Worm (Caenorhabditis elegans) whole organism, L1 larva: Measurements from ENCODE around the gene Y42G9A.2.
A peak's percentile ranks its signal among the peaks of the same experiment; 100 is the strongest.

Experiments
- C04F5.9 ChIP-seq: sonication (generic microtip); optimal IDR thresholded peaks from 2 replicates; lab custom pipeline; 2016; ENCODE audit warnings: missing genetic modification characterization, missing compliant biosample characterization
- C34B4.2 ChIP-seq: sonication (generic microtip); optimal IDR thresholded peaks from 2 replicates; lab custom pipeline; 2017; ENCODE audit warnings: mild to moderate bottlenecking, missing genetic modification characterization, missing compliant biosample characterization
- F16B12.6 ChIP-seq: fragments of 150-350 bp; optimal IDR thresholded peaks from 2 replicates; lab custom pipeline; 2014; ENCODE audit warnings: missing biosample characterization, missing genetic modification characterization
- Y116A8C.19 ChIP-seq: sonication (generic microtip); optimal IDR thresholded peaks from 2 replicates; lab custom pipeline; 2016; ENCODE audit warnings: missing compliant biosample characterization, missing genetic modification characterization, borderline replicate concordance
- ama-1 ChIP-seq: fragments of 150-350 bp; optimal IDR thresholded peaks from 2 replicates; lab custom pipeline; 2014
- ceh-8 ChIP-seq: fragments of 200-800 bp; sonication (Bioruptor generic); optimal IDR thresholded peaks from 2 replicates; lab custom pipeline; 2018; ENCODE audit warnings: mild to moderate bottlenecking, missing genetic modification characterization, moderate library complexity, missing compliant biosample characterization
- ceh-88 ChIP-seq: fragments of 200-800 bp; sonication (Bioruptor generic); IDR thresholded peaks from 2 replicates; pipeline ENCODE4 v1.3.6; 2022; ENCODE audit warnings: missing genetic modification characterization, missing compliant biosample characterization
- ceh-90 ChIP-seq: sonication (generic microtip); optimal IDR thresholded peaks from 2 replicates; lab custom pipeline; 2016; ENCODE audit warnings: missing genetic modification characterization, missing compliant biosample characterization
- dpl-1 ChIP-seq, 3 experiments: fragments of 150-350 bp in 2 of 3; sonication (generic microtip) in 1 of 3; optimal IDR thresholded peaks; 2 replicates each; lab custom pipeline; 2014 to 2017; ENCODE audit warnings: missing biosample characterization in 3 of 3, missing genetic modification characterization in 3 of 3, missing genetic modification reagents in 3 of 3
- dsc-1 ChIP-seq: sonication (generic microtip); optimal IDR thresholded peaks from 2 replicates; lab custom pipeline; 2016; ENCODE audit warnings: mild to moderate bottlenecking, missing genetic modification characterization, missing compliant biosample characterization
- efl-1 ChIP-seq, 4 experiments: fragments of 150-350 bp; optimal IDR thresholded peaks in 3 of 4; peaks in 1 of 4; 1 replicate in 1 of 4; 2 replicates in 3 of 4; lab custom pipeline; 2014; ENCODE audit warnings: missing biosample characterization in 2 of 4, missing genetic modification characterization in 2 of 4, missing genetic modification reagents in 2 of 4
- efl-3 ChIP-seq: fragments of 200-800 bp; sonication (Bioruptor generic); optimal IDR thresholded peaks from 2 replicates; lab custom pipeline; 2018; ENCODE audit warnings: mild to moderate bottlenecking, missing genetic modification characterization, missing compliant biosample characterization
- egl-13 ChIP-seq: sonication (generic microtip); optimal IDR thresholded peaks from 2 replicates; lab custom pipeline; 2016; ENCODE audit warnings: missing genotype, missing genetic modification reagents, missing genetic modification characterization, missing compliant biosample characterization
- egl-27 ChIP-seq, 2 experiments: fragments of 150-350 bp in 1 of 2; sonication (generic microtip); optimal IDR thresholded peaks; 3 replicates each; lab custom pipeline; 2017 to 2018; ENCODE audit warnings: missing biosample characterization in 2 of 2, missing genetic modification characterization in 2 of 2, missing genetic modification reagents in 2 of 2
- elt-3 ChIP-seq, 6 experiments: fragments of 150-350 bp in 1 of 6; sonication (generic microtip); optimal IDR thresholded peaks; 2 replicates each; lab custom pipeline; 2017 to 2018; ENCODE audit warnings: missing biosample characterization in 6 of 6, missing genetic modification characterization in 6 of 6, inconsistent platforms in 1 of 6
- ets-5 ChIP-seq: fragments of 200-800 bp; sonication (Bioruptor generic); IDR thresholded peaks from 2 replicates; pipeline ENCODE4 v1.3.6; 2022; ENCODE audit warnings: missing genetic modification characterization, missing compliant biosample characterization
- fos-1 ChIP-seq: fragments of 150-350 bp; optimal IDR thresholded peaks from 2 replicates; lab custom pipeline; 2014; ENCODE audit warnings: missing biosample characterization, missing genetic modification characterization
- hlh-17 ChIP-seq: fragments of 200-800 bp; sonication (Bioruptor generic); optimal IDR thresholded peaks from 2 replicates; lab custom pipeline; 2018; ENCODE audit warnings: missing genetic modification characterization, mild to moderate bottlenecking, missing compliant biosample characterization, moderate library complexity, borderline replicate concordance
- hlh-4 ChIP-seq: sonication (generic microtip); optimal IDR thresholded peaks from 2 replicates; lab custom pipeline; 2016; ENCODE audit warnings: mild to moderate bottlenecking, missing genetic modification characterization, missing compliant biosample characterization
- hpl-2 ChIP-seq: fragments of 150-350 bp; optimal IDR thresholded peaks from 2 replicates; lab custom pipeline; 2014; ENCODE audit warnings: missing biosample characterization, missing genetic modification reagents, missing genetic modification characterization
- isw-1 ChIP-seq: fragments of 200-800 bp; sonication (Bioruptor generic); IDR thresholded peaks from 2 replicates; pipeline ENCODE4 v1.3.6; 2022; ENCODE audit warnings: missing genetic modification characterization, missing compliant biosample characterization
- jun-1 ChIP-seq: fragments of 150-350 bp; optimal IDR thresholded peaks from 2 replicates; lab custom pipeline; 2014; ENCODE audit warnings: missing biosample characterization, missing genetic modification reagents, missing genetic modification characterization
- lin-14 ChIP-seq: fragments of 200-800 bp; sonication (Bioruptor generic); optimal IDR thresholded peaks from 2 replicates; lab custom pipeline; 2018; ENCODE audit warnings: mild to moderate bottlenecking, missing genetic modification characterization, moderate library complexity, missing compliant biosample characterization
- lin-35 ChIP-seq, 2 experiments: fragments of 150-350 bp; optimal IDR thresholded peaks; 2 replicates each; lab custom pipeline; 2014; ENCODE audit warnings: missing biosample characterization in 2 of 2, missing genetic modification characterization in 2 of 2, missing genetic modification reagents in 2 of 2
- lin-39 ChIP-seq: fragments of 150-350 bp; optimal IDR thresholded peaks from 2 replicates; lab custom pipeline; 2014; ENCODE audit warnings: missing biosample characterization, missing genetic modification reagents, missing genetic modification characterization
- lsy-2 ChIP-seq, 2 experiments: fragments of 150-350 bp; optimal IDR thresholded peaks; 2 replicates each; lab custom pipeline; 2014; ENCODE audit warnings: missing biosample characterization in 2 of 2, missing genetic modification characterization in 2 of 2
- mab-9 ChIP-seq: fragments of 200-800 bp; sonication (Bioruptor generic); IDR thresholded peaks from 2 replicates; pipeline ENCODE4 v1.3.6; 2022; ENCODE audit warnings: missing genetic modification reagents, missing genetic modification characterization, missing compliant biosample characterization
- mdl-1 ChIP-seq, 2 experiments: fragments of 150-350 bp; optimal IDR thresholded peaks; 2 replicates each; lab custom pipeline; 2014 to 2017; ENCODE audit warnings: missing biosample characterization in 2 of 2, missing genetic modification characterization in 2 of 2, inconsistent platforms in 1 of 2
- mep-1 ChIP-seq: fragments of 150-350 bp; optimal IDR thresholded peaks from 2 replicates; lab custom pipeline; 2014; ENCODE audit warnings: missing biosample characterization, missing genetic modification characterization
- nhr-11 ChIP-seq: fragments of 150-350 bp; optimal IDR thresholded peaks from 2 replicates; lab custom pipeline; 2014; ENCODE audit warnings: missing biosample characterization, missing genetic modification characterization
- nhr-19 ChIP-seq: fragments of 200-800 bp; sonication (Bioruptor generic); conservative IDR thresholded peaks from 2 replicates; pipeline ENCODE4 v1.3.6; 2022; ENCODE audit warnings: missing genetic modification characterization, missing compliant biosample characterization
- nhr-237 ChIP-seq: fragments of 150-350 bp; optimal IDR thresholded peaks from 2 replicates; lab custom pipeline; 2014; ENCODE audit warnings: missing biosample characterization, missing genetic modification characterization
- nhr-28 ChIP-seq: fragments of 150-350 bp; optimal IDR thresholded peaks from 2 replicates; lab custom pipeline; 2014; ENCODE audit warnings: missing biosample characterization, missing genetic modification characterization
- nhr-47 ChIP-seq: sonication (generic microtip); optimal IDR thresholded peaks from 2 replicates; lab custom pipeline; 2016; ENCODE audit warnings: mild to moderate bottlenecking, missing genetic modification characterization, moderate library complexity, missing compliant biosample characterization
- nhr-76 ChIP-seq: sonication (generic microtip); optimal IDR thresholded peaks from 2 replicates; lab custom pipeline; 2017; ENCODE audit warnings: missing biosample characterization, missing genetic modification characterization
- nhr-77 ChIP-seq: fragments of 150-350 bp; optimal IDR thresholded peaks from 2 replicates; lab custom pipeline; 2014; ENCODE audit warnings: missing biosample characterization, missing genetic modification characterization
- nhr-85 ChIP-seq: sonication (generic microtip); peaks from one replicate; lab custom pipeline; 2016; ENCODE audit warnings: missing genetic modification characterization, inconsistent platforms, missing compliant biosample characterization
- pax-3 ChIP-seq: fragments of 200-800 bp; sonication (Bioruptor generic); optimal IDR thresholded peaks from 2 replicates; lab custom pipeline; 2018; ENCODE audit warnings: mild to moderate bottlenecking, missing genetic modification characterization, moderate library complexity, missing compliant biosample characterization
- snpc-4 ChIP-seq: fragments of 150-350 bp; optimal IDR thresholded peaks from 2 replicates; lab custom pipeline; 2014; ENCODE audit warnings: missing biosample characterization, missing genetic modification characterization
- snu-23 ChIP-seq: sonication (generic microtip); optimal IDR thresholded peaks from 2 replicates; lab custom pipeline; 2016; ENCODE audit warnings: missing genetic modification characterization, missing compliant biosample characterization
- swsn-7 ChIP-seq: sonication (generic microtip); optimal IDR thresholded peaks from 2 replicates; lab custom pipeline; 2016; ENCODE audit warnings: missing genetic modification characterization, missing compliant biosample characterization
- tbx-2 ChIP-seq: sonication (generic microtip); optimal IDR thresholded peaks from 2 replicates; lab custom pipeline; 2016; ENCODE audit warnings: missing genetic modification characterization, missing compliant biosample characterization
- tlp-1 ChIP-seq: fragments of 150-350 bp; optimal IDR thresholded peaks from 2 replicates; lab custom pipeline; 2014; ENCODE audit warnings: missing biosample characterization, missing genetic modification characterization
- unc-30 ChIP-seq: sonication (generic microtip); optimal IDR thresholded peaks from 2 replicates; lab custom pipeline; 2017; ENCODE audit warnings: missing biosample characterization, missing genetic modification characterization
- unc-62 ChIP-seq: fragments of 150-350 bp; optimal IDR thresholded peaks from 2 replicates; lab custom pipeline; 2014; ENCODE audit warnings: missing biosample characterization, missing genetic modification reagents, missing genetic modification characterization
- unc-86 ChIP-seq: sonication (generic microtip); optimal IDR thresholded peaks from 2 replicates; lab custom pipeline; 2016; ENCODE audit warnings: missing genetic modification characterization, missing compliant biosample characterization
- unc-98 ChIP-seq: fragments of 200-800 bp; sonication (Bioruptor generic); IDR thresholded peaks from 2 replicates; pipeline ENCODE4 v1.3.6; 2022; ENCODE audit warnings: missing genetic modification characterization, missing compliant biosample characterization
- zag-1 ChIP-seq: fragments of 150-350 bp; optimal IDR thresholded peaks from 2 replicates; lab custom pipeline; 2014; ENCODE audit warnings: missing biosample characterization, missing genetic modification characterization
- zip-4 ChIP-seq: fragments of 200-800 bp; sonication (Bioruptor generic); optimal IDR thresholded peaks from 2 replicates; lab custom pipeline; 2018; ENCODE audit warnings: mild to moderate bottlenecking, missing genetic modification characterization, moderate library complexity, missing compliant biosample characterization
- ztf-11 ChIP-seq, 2 experiments: sonication (generic microtip); optimal IDR thresholded peaks; 2 replicates each; lab custom pipeline; 2016 to 2017; ENCODE audit warnings: missing genetic modification characterization in 2 of 2, missing biosample characterization in 1 of 2, missing compliant biosample characterization in 1 of 2

Y42G9A.2 gene

DNA sequence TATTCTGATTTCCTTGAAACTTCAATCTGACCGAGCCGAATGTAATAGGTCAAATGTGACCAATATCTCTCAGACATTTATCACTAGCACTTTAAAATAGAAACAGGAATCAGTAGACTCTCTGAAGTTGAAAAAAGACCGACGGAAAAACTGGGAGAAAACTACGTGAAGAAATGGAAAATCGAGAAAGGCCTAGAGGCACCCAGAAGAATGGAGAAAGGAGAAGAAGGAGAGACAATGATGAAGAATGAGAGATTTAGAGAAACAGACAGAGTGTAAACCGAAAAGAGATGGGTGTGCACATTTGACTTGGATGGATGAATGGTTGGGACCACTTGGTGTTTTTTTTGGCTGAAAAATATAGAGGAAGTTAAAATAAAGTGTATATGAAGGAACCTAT, 22.1 kb downstream of the Y42G9A.2 start (continued):
- TF ChIP-seq snpc-4 (tag; lab: Kevin White, UChicago) = no peak
- TF ChIP-seq nhr-19 = peak; percentile 36
- TF ChIP-seq tlp-1 (tag; lab: Kevin White, UChicago) = no peak
- peak; percentile 76 for TF ChIP-seq snu-23
- no peak for TF ChIP-seq nhr-77 (tag; lab: Kevin White, UChicago)

DNA sequence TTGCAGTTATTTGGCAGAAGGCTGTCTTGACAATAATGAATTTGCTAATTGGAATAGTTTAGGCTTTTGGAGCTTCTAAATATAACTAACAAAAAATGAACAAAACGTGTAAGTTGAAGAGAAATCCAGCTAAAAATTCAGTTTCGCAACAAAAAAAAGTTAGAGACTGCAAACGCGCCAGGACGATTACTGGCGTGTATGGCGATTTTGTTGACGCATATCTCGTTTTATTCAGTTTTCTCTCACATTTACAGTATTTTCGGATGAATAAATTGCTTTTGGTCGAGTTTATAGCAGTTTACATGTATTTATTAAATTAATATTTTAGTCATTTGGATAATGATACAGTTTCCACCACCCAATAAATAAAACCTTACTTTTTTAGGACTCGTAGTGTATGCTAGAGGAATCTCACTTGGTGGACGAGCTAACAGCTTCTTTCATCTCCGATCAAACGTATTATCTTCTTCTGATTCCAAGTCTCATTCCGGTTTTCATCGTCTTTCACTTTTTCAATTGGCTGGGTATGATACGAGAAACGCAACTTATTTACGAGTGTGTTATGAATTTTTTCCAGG, 25.1 kb downstream of the Y42G9A.2 start, which contains the start of the genes abcf-3 and F42A10.5:
TSS of gene abcf-3 (plus strand) at position 384 of the 578 bp plus-strand sequence.
TSS of gene F42A10.5 (minus strand) at position 458 of the 578 bp plus-strand sequence.
- TF ChIP-seq hlh-4 (tag; lab: Kevin White, UChicago) (no peak), nhr-28 (tag; lab: Kevin White, UChicago) (no peak), egl-27 (tag; optimal IDR thresholded peaks at IDR 0.05; lab: Kevin White, UChicago) (no peak), ceh-90 (no peak), ets-5 (GFP tag; lab: Robert Waterston, UW) (no peak), nhr-11 (tag; lab: Kevin White, UChicago) (peak; percentile 5), nhr-19 (peak; percentile 73), ceh-88 (GFP tag; lab: Robert Waterston, UW) (no peak), zag-1 (tag; lab: Kevin White, UChicago) (no peak), swsn-7 (peak; percentile 77), nhr-85 (peak; percentile 85), unc-98 (no peak), mab-9 (GFP tag; lab: Robert Waterston, UW) (no peak), efl-3 (no peak), hlh-17 (no peak), mep-1 (peak; percentile 88), egl-13 (tag; lab: Kevin White, UChicago) (peak; percentile 20), Y116A8C.19 (tag; lab: Kevin White, UChicago) (no peak), C04F5.9 (peak; percentile 32), dpl-1 (GFP tag; optimal IDR thresholded peaks at IDR 0.05; lab: Kevin White, UChicago) (peak; percentile 73 to 77 (median 76)), unc-62 (no peak), snu-23 (peak; percentile 78), tbx-2 (tag; lab: Kevin White, UChicago) (peak; percentile 62), nhr-76 (no peak), efl-1 (optimal IDR thresholded peaks at IDR 0.05; lab: Kevin White, UChicago) (peak; percentile 72 to 81), efl-1 (GFP tag; optimal IDR thresholded peaks at IDR 0.05 in 1 of 2; lab: Kevin White, UChicago) (peak; percentile 77 to 98), snpc-4 (tag; lab: Kevin White, UChicago) (no peak), zip-4 (GFP tag; lab: Kevin White, UChicago) (peak; percentile 21), elt-3 (tag; optimal IDR thresholded peaks at IDR 0.05; lab: Kevin White, UChicago) (peak in 2 of 6 experiments; percentile 46 to 78), F16B12.6 (tag; lab: Kevin White, UChicago) (peak; percentile 65), jun-1 (peak; percentile 56), lin-39 (peak; percentile 60), lin-14 (peak; percentile 72), pax-3 (tag; lab: Kevin White, UChicago) (no peak), isw-1 (GFP tag; lab: Robert Waterston, UW) (peak; percentile 61), lsy-2 (tag; optimal IDR thresholded peaks at IDR 0.05; lab: Kevin White, UChicago) (peak; percentile 81 to 89), lin-35 (GFP tag; optimal IDR thresholded peaks at IDR 0.05; lab: Kevin White, UChicago) (peak; percentile 73 to 85), unc-86 (tag; lab: Kevin White, UChicago) (peak; percentile 37), unc-30 (tag; lab: Kevin White, UChicago) (no peak), dsc-1 (peak; percentile 66), ceh-8 (GFP tag; lab: Kevin White, UChicago) (no peak), mdl-1 (tag; optimal IDR thresholded peaks at IDR 0.05; lab: Kevin White, UChicago) (peak in 1 of 2 experiments; percentile 50), nhr-237 (tag; lab: Kevin White, UChicago) (no peak), nhr-47 (tag; lab: Kevin White, UChicago) (peak; percentile 76), C34B4.2 (tag; lab: Kevin White, UChicago) (no peak), hpl-2 (GFP tag; lab: Kevin White, UChicago) (peak; percentile 38), ama-1 (lab: Kevin White, UChicago) (no peak), fos-1 (tag; lab: Kevin White, UChicago) (peak; percentile 68), ztf-11 (tag; optimal IDR thresholded peaks at IDR 0.05; lab: Kevin White, UChicago) (peak in 1 of 2 experiments; percentile 32)
